Worm (Caenorhabditis elegans): Measurements from ENCODE around the gene Y73F8A.22.
A peak's percentile ranks its signal among the peaks of the same experiment; 100 is the strongest.

The Y73F8A.22 gene

DNA sequence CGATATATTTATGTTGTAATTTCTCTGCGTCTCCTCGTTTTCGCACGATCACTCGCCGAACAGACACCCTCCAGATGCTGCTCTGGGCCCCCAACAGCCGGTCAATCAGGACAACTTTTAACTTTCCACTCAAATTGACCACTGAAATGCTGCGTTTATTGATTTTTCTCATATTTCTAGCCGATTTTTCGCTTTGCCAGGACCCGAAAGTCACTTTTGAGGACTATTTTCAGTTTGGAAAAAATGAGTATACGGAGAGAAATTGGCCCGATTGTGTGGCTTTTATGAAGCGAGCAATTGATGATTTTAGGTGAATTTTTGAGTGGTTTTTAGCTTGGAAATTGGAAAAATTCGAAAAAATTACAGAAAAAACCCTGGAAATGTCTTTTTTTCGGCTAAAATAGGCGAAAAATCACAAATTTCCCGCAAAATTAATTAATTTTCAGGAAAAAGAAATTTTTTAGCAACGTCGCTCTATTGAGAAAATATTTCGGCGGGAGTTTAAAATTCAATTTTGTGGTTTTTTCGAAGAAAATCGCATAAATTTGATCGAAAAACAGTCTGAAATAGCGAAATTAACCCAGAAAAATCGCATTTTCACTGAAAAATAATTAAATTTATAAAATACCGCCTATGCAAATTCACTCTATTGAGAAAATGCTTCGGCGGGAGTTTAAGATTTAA is 32.5 kb upstream of the Y73F8A.22 start, which contains the start of gene Y73F8A.26:
TSS of gene Y73F8A.26 (plus strand) at position 73 of the 684 bp plus-strand sequence.
- no peak for TF ChIP-seq Y56A3A.18 (GFP tag; IDR thresholded peaks at IDR 0.05)
- peak; percentile 78; the same call in 1 of the 2 replicates for TF ChIP-seq B0336.3 (GFP tag; IDR thresholded peaks at IDR 0.05)
- TF ChIP-seq tbx-9 (tag; optimal IDR thresholded peaks at IDR 0.05; ENCODE audit: borderline replicate concordance) = no peak
- peak; percentile 41 for TF ChIP-seq hmg-1.2 (GFP tag; IDR thresholded peaks at IDR 0.05)
- TF ChIP-seq hrde-1 (tag; optimal IDR thresholded peaks at IDR 0.05; ENCODE audit: borderline replicate concordance) = peak; percentile 74
- TF ChIP-seq unc-62 (GFP tag; optimal IDR thresholded peaks at IDR 0.05) = no peak
- no peak for TF ChIP-seq mel-28 (tag; optimal IDR thresholded peaks at IDR 0.05; ENCODE audit: borderline replicate concordance)
- TF ChIP-seq lin-26 (GFP tag; IDR thresholded peaks at IDR 0.05) = peak; percentile 48; the same call in 1 of the 2 replicates
- no peak for TF ChIP-seq sdz-38 (tag; optimal IDR thresholded peaks at IDR 0.05)
- TF ChIP-seq lir-1 (GFP tag; conservative IDR thresholded peaks at IDR 0.05) = no peak
- TF ChIP-seq attf-6 (GFP tag; IDR thresholded peaks at IDR 0.05) = peak; percentile 88
- TF ChIP-seq lin-40 (tag; optimal IDR thresholded peaks at IDR 0.05) = no peak
- no peak for TF ChIP-seq Y53G8AR.9 (GFP tag; conservative IDR thresholded peaks at IDR 0.05)
- peak; percentile 53; the same call in 1 of the 2 replicates for TF ChIP-seq Y79H2A.3 (GFP tag; conservative IDR thresholded peaks at IDR 0.05)
- no peak for TF ChIP-seq ztf-22 (GFP tag; optimal IDR thresholded peaks at IDR 0.05)
- TF ChIP-seq B0261.1 (tag; optimal IDR thresholded peaks at IDR 0.05) = no peak
- no peak for TF ChIP-seq F57A8.1 (GFP tag; optimal IDR thresholded peaks at IDR 0.05)
- no peak for TF ChIP-seq lag-1 (GFP tag; IDR thresholded peaks at IDR 0.05)
- no peak for TF ChIP-seq F39B2.1 (GFP tag; IDR thresholded peaks at IDR 0.05)
- no peak for TF ChIP-seq zfh-2 (GFP tag; conservative IDR thresholded peaks at IDR 0.05)
- no peak for TF ChIP-seq die-1 (tag; optimal IDR thresholded peaks at IDR 0.05)
- no peak for TF ChIP-seq snpc-4 (GFP tag; optimal IDR thresholded peaks at IDR 0.05)
- TF ChIP-seq snpc-4 (tag; optimal IDR thresholded peaks at IDR 0.05) = peak in 3 of 4 experiments; percentile 25 to 88 (median 46)
- 0 out of 2 replicates have a peak, but pooled peaks have one; percentile 13 for TF ChIP-seq bed-1 (GFP tag; IDR thresholded peaks at IDR 0.05)
- no peak for TF ChIP-seq atf-7 (tag; optimal IDR thresholded peaks at IDR 0.05)
- no peak for TF ChIP-seq dpff-1 (tag; optimal IDR thresholded peaks at IDR 0.05)
- no peak for TF ChIP-seq madf-8 (GFP tag; conservative IDR thresholded peaks at IDR 0.05)
- TF ChIP-seq ama-1 (optimal IDR thresholded peaks at IDR 0.05) = no peak
- TF ChIP-seq ama-1 (GFP tag; optimal IDR thresholded peaks at IDR 0.05) = peak in 1 of 2 experiments; percentile 12
- no peak for TF ChIP-seq lsy-27 (tag; optimal IDR thresholded peaks at IDR 0.05; ENCODE audit: borderline replicate concordance, insufficient read depth)
- TF ChIP-seq fkh-3 (tag; optimal IDR thresholded peaks at IDR 0.05) = no peak
- peak; percentile 55 for TF ChIP-seq ceh-79 (tag; optimal IDR thresholded peaks at IDR 0.05)
- TF ChIP-seq tlf-1 (GFP tag; optimal IDR thresholded peaks at IDR 0.05) = peak; percentile 1
- no peak for TF ChIP-seq nfya-2 (GFP tag; IDR thresholded peaks at IDR 0.05)
- TF ChIP-seq athp-1 (tag; optimal IDR thresholded peaks at IDR 0.05) = no peak
- TF ChIP-seq F37B4.10 (GFP tag; IDR thresholded peaks at IDR 0.05) = 0 out of 2 replicates have a peak, but pooled peaks have one; percentile 7
- no peak for TF ChIP-seq somi-1 (GFP tag; optimal IDR thresholded peaks at IDR 0.05)
- TF ChIP-seq xnd-1 (tag; optimal IDR thresholded peaks at IDR 0.05) = no peak
- no peak for TF ChIP-seq nhr-27 (tag; optimal IDR thresholded peaks at IDR 0.05)
- no peak for TF ChIP-seq aptf-2 (GFP tag; conservative IDR thresholded peaks at IDR 0.05)
- no peak for TF ChIP-seq F55B11.4 (tag; optimal IDR thresholded peaks at IDR 0.05; ENCODE audit: borderline replicate concordance, insufficient read depth)
- TF ChIP-seq B0019.2 (GFP tag; conservative IDR thresholded peaks at IDR 0.05) = no peak
- TF ChIP-seq madf-6 (GFP tag; IDR thresholded peaks at IDR 0.05) = peak; percentile 37; the same call in 1 of the 2 replicates
- no peak for TF ChIP-seq madf-3 (GFP tag; IDR thresholded peaks at IDR 0.05)
- no peak for TF ChIP-seq Y95B8A.8 (GFP tag; IDR thresholded peaks at IDR 0.05)
- peak; percentile 75 for TF ChIP-seq ztf-18 (tag; optimal IDR thresholded peaks at IDR 0.05)
- no peak for TF ChIP-seq nhr-179 (tag; optimal IDR thresholded peaks at IDR 0.05)
- peak; percentile 66 for TF ChIP-seq repo-1 (tag; optimal IDR thresholded peaks at IDR 0.05)

All from whole organism, young adult.